Fruit fly (Drosophila melanogaster) whole organism, larva: ENCODE data around the gene Or85b.

ENCODE experiments used
- noc ChIP-seq: fragments of 200-800 bp; sonication (Bioruptor generic); optimal IDR thresholded peaks from 3 replicates; lab custom pipeline; 2019; ENCODE audit warnings: missing biosample characterization, mild to moderate bottlenecking, missing genetic modification characterization, moderate library complexity

Gene Or85b

DNA sequence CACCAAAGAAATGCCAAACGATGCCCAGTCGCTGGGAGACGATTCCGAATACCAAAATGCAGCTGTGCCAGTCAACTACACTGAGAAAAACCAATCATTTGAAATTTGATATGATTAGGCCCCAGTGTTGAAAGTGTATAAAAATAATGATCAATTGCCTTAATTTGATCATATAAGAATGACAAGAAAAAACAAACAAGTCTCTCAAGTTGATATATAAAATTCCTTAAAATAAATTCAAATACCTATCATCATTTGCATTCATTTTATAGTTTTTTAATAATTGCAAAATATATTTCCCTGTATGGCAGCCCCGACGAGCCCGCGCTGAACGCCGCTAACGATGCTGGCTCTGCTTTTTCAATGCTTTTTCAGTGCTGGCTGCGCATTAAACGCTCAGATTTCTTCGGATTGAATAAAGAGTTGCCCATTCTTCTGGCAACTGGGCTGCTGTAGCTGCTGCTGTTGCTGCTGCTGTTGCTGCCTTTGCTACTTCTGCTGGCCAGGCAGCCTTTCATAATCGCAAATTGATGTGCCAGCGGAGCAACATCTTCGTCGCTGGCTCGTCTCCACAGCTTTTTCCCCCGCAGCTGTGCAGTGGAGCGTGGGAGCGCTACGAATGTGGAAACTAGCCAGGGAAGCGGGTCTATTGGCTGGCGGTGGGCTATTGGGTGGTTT is 41.3 kb downstream of the Or85b start:
- TF ChIP-seq noc (tag; lab: Kevin White, UChicago), result no peak

- TF ChIP-seq noc (tag; lab: Kevin White, UChicago), result no peak
These were observed 43.2 kb downstream of the Or85b start for dm6 chr3R:8467819-8468421.

DNA sequence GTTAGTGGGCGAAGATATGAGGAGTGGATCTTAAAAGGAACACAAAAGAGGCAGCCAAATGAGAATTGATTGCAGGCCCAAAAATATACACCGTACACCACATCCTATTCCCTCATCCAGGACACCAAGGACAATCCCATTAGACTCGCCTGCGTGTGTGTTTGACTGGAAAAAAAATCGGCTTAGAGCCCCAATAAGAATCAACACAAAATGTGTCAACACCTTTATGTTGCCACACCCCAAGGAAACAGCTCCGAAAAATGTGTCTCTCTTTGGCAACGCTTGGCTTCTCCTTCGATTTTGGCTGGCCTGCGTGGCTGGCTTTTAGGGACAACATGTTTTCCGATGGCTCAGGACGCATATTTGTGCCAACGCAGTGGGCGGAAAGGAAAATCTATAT is 47.3 kb downstream of the Or85b start:
- no peak for TF ChIP-seq noc (tag; lab: Kevin White, UChicago)
